Fruit fly (Drosophila melanogaster) Kc167 (cell line): ENCODE data around the gene CG10862.

Experiments
- Myc ChIP-seq: fragments of >200 bp; optimal IDR thresholded peaks from 2 replicates; lab custom pipeline; 2017; ENCODE audit warnings: missing external identifiers
- Sin3A ChIP-seq: fragments of >200 bp; optimal IDR thresholded peaks from 2 replicates; lab custom pipeline; 2018; ENCODE audit warnings: missing external identifiers
- h ChIP-seq: fragments of >200 bp; optimal IDR thresholded peaks from 3 replicates; lab custom pipeline; 2018; ENCODE audit warnings: missing external identifiers
- insv ChIP-seq: fragments of >200 bp; optimal IDR thresholded peaks from 3 replicates; lab custom pipeline; 2018; ENCODE audit warnings: missing external identifiers
- psq ChIP-seq: fragments of >200 bp; optimal IDR thresholded peaks from 2 replicates; lab custom pipeline; 2017; ENCODE audit warnings: missing external identifiers
- ttk ChIP-seq: sonication (Bioruptor generic); optimal IDR thresholded peaks from 2 replicates; lab custom pipeline; 2017; ENCODE audit warnings: missing external identifiers

DNA sequence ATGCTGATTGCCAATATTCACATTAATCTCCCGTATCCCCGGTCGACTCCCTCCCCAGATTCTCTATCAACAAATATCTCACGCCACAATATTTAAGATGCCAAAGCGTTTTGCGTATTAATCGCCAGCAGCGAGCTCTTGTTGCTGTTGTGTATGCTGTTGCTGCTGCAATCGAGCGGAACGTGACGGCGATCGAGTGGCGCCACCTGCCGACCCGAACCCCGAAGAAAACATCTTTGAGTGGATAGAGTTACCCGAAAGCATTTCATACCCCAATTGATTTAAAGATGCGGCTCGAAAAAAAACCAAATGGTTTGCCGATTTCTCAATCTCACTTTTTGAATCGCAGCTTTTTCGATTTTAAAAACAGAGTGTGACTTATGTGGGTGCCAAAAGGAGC is 23.8 kb upstream of the CG10862 start:
- TF ChIP-seq Sin3A (lab: Kevin White, UChicago) (no peak), Myc (no peak), psq (no peak), insv (lab: Kevin White, UChicago) (no peak), h (lab: Kevin White, UChicago) (no peak), ttk (no peak)
